Worm (Caenorhabditis elegans) whole organism, mixed stage, embryonic: Measurements from ENCODE around the gene exc-1.

Experiments
- M03D4.4 ChIP-seq: sonication (generic microtip); optimal IDR thresholded peaks from 2 replicates; lab custom pipeline; 2017; ENCODE audit warnings: mild to moderate bottlenecking, missing genetic modification characterization, missing compliant biosample characterization
- bed-3 ChIP-seq: fragments of 200-800 bp; sonication (Bioruptor generic); optimal IDR thresholded peaks from 3 replicates; lab custom pipeline; 2018; ENCODE audit warnings: mild to moderate bottlenecking, missing genetic modification characterization, moderate library complexity, missing compliant biosample characterization
- blmp-1 ChIP-seq: fragments of 150-350 bp; optimal IDR thresholded peaks from 2 replicates; lab custom pipeline; 2014; ENCODE audit warnings: missing biosample characterization, missing genetic modification characterization
- ceh-43 ChIP-seq: fragments of 200-800 bp; sonication (Bioruptor generic); optimal IDR thresholded peaks from 2 replicates; lab custom pipeline; 2018; ENCODE audit warnings: mild to moderate bottlenecking, missing genetic modification characterization, moderate library complexity, missing compliant biosample characterization
- ceh-83 ChIP-seq: fragments of 200-800 bp; sonication (Bioruptor generic); optimal IDR thresholded peaks from 2 replicates; lab custom pipeline; 2018; ENCODE audit warnings: mild to moderate bottlenecking, missing genetic modification characterization, missing compliant biosample characterization
- ces-1 ChIP-seq: fragments of 150-350 bp; optimal IDR thresholded peaks from 2 replicates; lab custom pipeline; 2014; ENCODE audit warnings: missing biosample characterization, missing genetic modification reagents, missing genetic modification characterization
- cnd-1 ChIP-seq: fragments of 200-800 bp; sonication (Bioruptor generic); optimal IDR thresholded peaks from 2 replicates; lab custom pipeline; 2018; ENCODE audit warnings: mild to moderate bottlenecking, missing genetic modification characterization, missing compliant biosample characterization
- drap-1 ChIP-seq: fragments of 200-800 bp; sonication (Bioruptor generic); optimal IDR thresholded peaks from 3 replicates; lab custom pipeline; 2018; ENCODE audit warnings: mild to moderate bottlenecking, missing genetic modification characterization, missing compliant biosample characterization
- elt-1 ChIP-seq: sonication (generic microtip); optimal IDR thresholded peaks from 2 replicates; lab custom pipeline; 2017; ENCODE audit warnings: missing genetic modification characterization, mild to moderate bottlenecking, missing compliant biosample characterization, antibody characterized with exemption, moderate library complexity, borderline replicate concordance; ENCODE audit not compliant: insufficient read depth
- elt-3 ChIP-seq: fragments of 150-350 bp; optimal IDR thresholded peaks from 2 replicates; lab custom pipeline; 2014; ENCODE audit warnings: missing biosample characterization, missing genetic modification characterization
- flh-1 ChIP-seq: fragments of 200-800 bp; sonication (Bioruptor generic); optimal IDR thresholded peaks from 2 replicates; lab custom pipeline; 2018; ENCODE audit warnings: mild to moderate bottlenecking, missing genetic modification characterization, moderate library complexity, missing compliant biosample characterization
- ham-2 ChIP-seq: fragments of 200-800 bp; sonication (Bioruptor generic); optimal IDR thresholded peaks from 2 replicates; lab custom pipeline; 2018; ENCODE audit warnings: mild to moderate bottlenecking, missing genetic modification characterization, missing compliant biosample characterization
- hlh-1 ChIP-seq: fragments of 150-350 bp; optimal IDR thresholded peaks from 2 replicates; lab custom pipeline; 2014; ENCODE audit warnings: missing biosample characterization, missing genetic modification reagents, missing genetic modification characterization
- lin-13 ChIP-seq: fragments of 150-350 bp; optimal IDR thresholded peaks from 2 replicates; lab custom pipeline; 2014; ENCODE audit warnings: missing biosample characterization, missing genetic modification characterization
- lin-32 ChIP-seq: fragments of 200-800 bp; sonication (Bioruptor generic); optimal IDR thresholded peaks from 2 replicates; lab custom pipeline; 2018; ENCODE audit warnings: mild to moderate bottlenecking, missing genetic modification characterization, missing compliant biosample characterization
- lsy-2 ChIP-seq: fragments of 150-350 bp; optimal IDR thresholded peaks from 2 replicates; lab custom pipeline; 2014; ENCODE audit warnings: missing biosample characterization, missing genetic modification characterization
- mab-5 ChIP-seq: fragments of 150-350 bp; optimal IDR thresholded peaks from 2 replicates; lab custom pipeline; 2014; ENCODE audit warnings: missing biosample characterization, missing genetic modification characterization
- mep-1 ChIP-seq: fragments of 150-350 bp; optimal IDR thresholded peaks from 2 replicates; lab custom pipeline; 2017; ENCODE audit warnings: missing biosample characterization, missing genetic modification reagents, missing genetic modification characterization, inconsistent platforms
- mls-2 ChIP-seq: sonication (generic microtip); optimal IDR thresholded peaks from 2 replicates; lab custom pipeline; 2016; ENCODE audit warnings: mild to moderate bottlenecking, missing genetic modification characterization, moderate library complexity, missing compliant biosample characterization
- nhr-12 ChIP-seq: fragments of 150-350 bp; optimal IDR thresholded peaks from 2 replicates; lab custom pipeline; 2014; ENCODE audit warnings: missing biosample characterization, missing genetic modification characterization
- nhr-2 ChIP-seq: fragments of 150-350 bp; optimal IDR thresholded peaks from 2 replicates; lab custom pipeline; 2014; ENCODE audit warnings: missing biosample characterization, missing genetic modification characterization
- nhr-237 ChIP-seq: fragments of 150-350 bp; optimal IDR thresholded peaks from 2 replicates; lab custom pipeline; 2014; ENCODE audit warnings: missing biosample characterization, missing genetic modification characterization
- nhr-28 ChIP-seq: fragments of 150-350 bp; optimal IDR thresholded peaks from 2 replicates; lab custom pipeline; 2014; ENCODE audit warnings: missing biosample characterization, missing genetic modification characterization
- nhr-76 ChIP-seq: sonication (generic microtip); optimal IDR thresholded peaks from 2 replicates; lab custom pipeline; 2017; ENCODE audit warnings: missing biosample characterization, missing genetic modification characterization
- pha-4 ChIP-seq: fragments of 150-350 bp; optimal IDR thresholded peaks from 2 replicates; lab custom pipeline; 2018; ENCODE audit warnings: missing biosample characterization, missing genetic modification reagents, missing genetic modification characterization
- sem-2 ChIP-seq: fragments of 200-800 bp; sonication (Bioruptor generic); optimal IDR thresholded peaks from 2 replicates; lab custom pipeline; 2018; ENCODE audit warnings: mild to moderate bottlenecking, missing genetic modification characterization, missing compliant biosample characterization
- snpc-4 ChIP-seq: fragments of 150-350 bp; optimal IDR thresholded peaks from 2 replicates; lab custom pipeline; 2014; ENCODE audit warnings: missing biosample characterization, missing genetic modification characterization
- sptf-1 ChIP-seq: sonication (generic microtip); optimal IDR thresholded peaks from 2 replicates; lab custom pipeline; 2017; ENCODE audit warnings: mild to moderate bottlenecking, missing genetic modification characterization, moderate library complexity, missing compliant biosample characterization
- tbx-8 ChIP-seq: fragments of 200-800 bp; sonication (Bioruptor generic); optimal IDR thresholded peaks from 2 replicates; lab custom pipeline; 2018; ENCODE audit warnings: mild to moderate bottlenecking, missing genetic modification characterization, moderate library complexity, missing compliant biosample characterization
- unc-120 ChIP-seq: sonication (generic microtip); optimal IDR thresholded peaks from 2 replicates; lab custom pipeline; 2017; ENCODE audit warnings: missing genetic modification characterization, missing compliant biosample characterization; ENCODE audit not compliant: poor library complexity, severe bottlenecking
- unc-39 ChIP-seq: fragments of 150-350 bp; optimal IDR thresholded peaks from 2 replicates; lab custom pipeline; 2014; ENCODE audit warnings: missing biosample characterization, missing genetic modification characterization
- unc-62 ChIP-seq: fragments of 150-350 bp; optimal IDR thresholded peaks from 2 replicates; lab custom pipeline; 2014; ENCODE audit warnings: missing biosample characterization, missing genetic modification reagents, missing genetic modification characterization
- zip-8 ChIP-seq: fragments of 150-350 bp; optimal IDR thresholded peaks from 2 replicates; lab custom pipeline; 2014; ENCODE audit warnings: missing biosample characterization, missing genetic modification characterization
- ztf-11 ChIP-seq: fragments of 150-350 bp; optimal IDR thresholded peaks from 2 replicates; lab custom pipeline; 2014; ENCODE audit warnings: missing biosample characterization, missing genetic modification characterization

Gene exc-1

DNA sequence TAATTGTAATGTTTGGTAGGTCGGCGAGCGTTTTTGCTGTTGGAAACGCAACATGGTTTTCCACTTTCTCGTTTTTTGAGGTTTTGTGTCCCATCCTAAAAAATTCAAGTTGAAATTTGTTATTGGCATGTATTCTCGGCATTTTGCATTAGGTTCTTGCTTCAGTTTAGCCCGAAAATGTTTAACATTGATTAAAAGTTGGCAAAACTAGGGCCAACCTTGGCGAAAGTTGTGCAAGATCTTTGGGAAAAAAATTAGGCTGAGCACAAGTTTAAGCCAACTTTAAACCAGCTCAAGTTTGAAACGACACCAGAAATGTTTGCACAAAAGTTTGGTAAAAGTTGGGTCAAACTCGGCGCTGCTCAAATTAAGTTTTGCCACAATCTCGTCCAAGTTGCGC, at the start of gene exc-1:
TSS of gene exc-1 (minus strand) at position 101 of the 400 bp plus-strand sequence.
- no peak for TF ChIP-seq ces-1
- TF ChIP-seq unc-120 (tag; lab: Kevin White, UChicago), result no peak
- TF ChIP-seq lin-13 (tag; lab: Kevin White, UChicago), result no peak
- no peak for TF ChIP-seq ceh-83 (GFP tag; lab: Kevin White, UChicago)
- TF ChIP-seq nhr-12, result no peak
- no peak for TF ChIP-seq cnd-1 (tag; lab: Kevin White, UChicago)
- TF ChIP-seq drap-1, result no peak
- no peak for TF ChIP-seq snpc-4 (tag; lab: Kevin White, UChicago)
- no peak for TF ChIP-seq flh-1
- TF ChIP-seq sem-2 (GFP tag; lab: Kevin White, UChicago), result no peak
- TF ChIP-seq nhr-237, result no peak
- no peak for TF ChIP-seq mls-2 (tag; lab: Kevin White, UChicago)
- no peak for TF ChIP-seq sptf-1 (tag; lab: Kevin White, UChicago)
- TF ChIP-seq zip-8, result no peak

DNA sequence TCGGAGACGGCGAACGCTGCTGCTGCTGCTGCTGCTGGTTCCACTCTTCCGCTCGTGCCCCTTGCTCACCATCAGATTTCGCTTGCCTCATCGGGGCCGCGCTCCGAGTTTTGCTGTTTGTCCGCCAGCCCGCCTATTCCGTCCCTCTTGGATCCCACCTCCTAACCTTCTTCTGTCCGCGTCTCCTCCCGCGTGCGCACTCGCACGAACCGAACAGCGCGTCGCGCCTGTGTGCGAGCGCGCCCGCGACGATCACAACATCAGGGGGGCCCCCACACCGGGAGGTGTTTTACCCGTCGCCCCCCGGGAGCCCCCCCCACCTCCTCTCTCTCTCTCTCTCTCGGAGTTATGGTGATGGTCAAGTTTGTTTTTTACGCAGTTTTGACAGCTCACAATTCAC, 38.6 kb upstream of the exc-1 start:
- TF ChIP-seq M03D4.4 (tag; lab: Kevin White, UChicago) (peak; percentile 51), flh-1 (no peak), lin-13 (tag; lab: Kevin White, UChicago) (no peak), lsy-2 (tag; lab: Kevin White, UChicago) (no peak), sptf-1 (tag; lab: Kevin White, UChicago) (peak; percentile 41), sem-2 (GFP tag; lab: Kevin White, UChicago) (peak; percentile 18), nhr-76 (tag; lab: Kevin White, UChicago) (no peak), mep-1 (tag; lab: Kevin White, UChicago) (no peak), unc-120 (tag; lab: Kevin White, UChicago) (peak; percentile 21)

DNA sequence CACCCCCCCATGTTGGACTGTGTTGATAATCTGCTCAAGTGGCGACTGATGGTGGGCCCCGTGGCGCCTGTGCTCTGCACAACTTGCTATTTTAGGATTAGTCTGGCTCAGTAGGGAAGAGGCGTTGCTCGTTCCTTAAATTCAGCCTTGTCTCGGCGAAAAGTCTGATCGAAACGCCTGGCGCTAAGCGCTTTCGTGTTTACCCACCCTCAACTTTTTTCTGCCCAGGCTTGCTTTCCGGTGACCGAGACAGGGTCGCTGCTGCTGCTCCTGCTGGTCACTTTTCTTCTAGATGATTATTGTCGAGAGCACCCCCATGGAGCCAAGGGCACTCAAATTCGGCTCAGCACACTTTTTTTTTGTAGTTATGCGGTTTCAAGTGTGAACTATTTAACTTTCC, 37.3 kb upstream of the exc-1 start:
- no peak for TF ChIP-seq flh-1
- no peak for TF ChIP-seq lsy-2 (tag; lab: Kevin White, UChicago)
- no peak for TF ChIP-seq blmp-1 (tag; lab: Kevin White, UChicago)
- no peak for TF ChIP-seq M03D4.4 (tag; lab: Kevin White, UChicago)
- no peak for TF ChIP-seq hlh-1 (tag; lab: Kevin White, UChicago)
- TF ChIP-seq snpc-4 (tag; lab: Kevin White, UChicago), result no peak
- no peak for TF ChIP-seq mep-1 (tag; lab: Kevin White, UChicago)
- TF ChIP-seq elt-1 (tag; lab: Kevin White, UChicago), result no peak
- TF ChIP-seq ceh-43 (GFP tag; lab: Kevin White, UChicago), result no peak
- TF ChIP-seq mls-2 (tag; lab: Kevin White, UChicago), result no peak
- no peak for TF ChIP-seq mab-5 (tag; lab: Kevin White, UChicago)
- no peak for TF ChIP-seq ham-2 (GFP tag; lab: Kevin White, UChicago)
- TF ChIP-seq ceh-83 (GFP tag; lab: Kevin White, UChicago), result no peak
- TF ChIP-seq ztf-11 (tag; lab: Kevin White, UChicago), result no peak
- TF ChIP-seq zip-8, result no peak
- TF ChIP-seq unc-39 (tag; lab: Kevin White, UChicago), result no peak
- no peak for TF ChIP-seq tbx-8 (GFP tag; lab: Kevin White, UChicago)
- no peak for TF ChIP-seq unc-120 (tag; lab: Kevin White, UChicago)
- TF ChIP-seq pha-4 (tag; lab: Kevin White, UChicago), result no peak

DNA sequence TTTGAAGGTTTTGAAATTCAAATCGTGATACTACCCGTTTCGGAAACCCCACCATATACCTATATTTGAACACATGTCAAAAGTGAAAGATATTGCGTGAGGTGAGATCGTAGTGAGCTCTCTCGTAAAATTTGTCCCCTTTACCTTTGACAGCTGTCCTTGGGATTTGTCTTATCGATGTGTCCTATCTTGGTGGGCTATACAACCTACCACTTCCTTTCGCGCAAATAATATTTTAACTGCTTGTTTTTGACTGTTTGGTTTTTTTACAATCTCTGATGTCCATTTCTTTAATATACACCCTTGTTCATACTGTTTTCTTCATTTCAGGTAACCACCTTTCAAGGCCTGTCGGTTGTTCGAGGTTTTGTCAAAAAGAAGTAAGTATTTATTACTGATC, 32.5 kb upstream of the exc-1 start, which contains the start of gene eat-20:
TSS of gene eat-20 (plus strand) at position 331 of the 400 bp plus-strand sequence.
- TF ChIP-seq lsy-2 (tag; lab: Kevin White, UChicago) (no peak), nhr-76 (tag; lab: Kevin White, UChicago) (no peak), mab-5 (tag; lab: Kevin White, UChicago) (no peak), mep-1 (tag; lab: Kevin White, UChicago) (no peak), tbx-8 (GFP tag; lab: Kevin White, UChicago) (no peak), ces-1 (no peak), nhr-28 (tag; lab: Kevin White, UChicago) (no peak), sem-2 (GFP tag; lab: Kevin White, UChicago) (no peak), ceh-83 (GFP tag; lab: Kevin White, UChicago) (no peak), snpc-4 (tag; lab: Kevin White, UChicago) (no peak), nhr-2 (no peak)

DNA sequence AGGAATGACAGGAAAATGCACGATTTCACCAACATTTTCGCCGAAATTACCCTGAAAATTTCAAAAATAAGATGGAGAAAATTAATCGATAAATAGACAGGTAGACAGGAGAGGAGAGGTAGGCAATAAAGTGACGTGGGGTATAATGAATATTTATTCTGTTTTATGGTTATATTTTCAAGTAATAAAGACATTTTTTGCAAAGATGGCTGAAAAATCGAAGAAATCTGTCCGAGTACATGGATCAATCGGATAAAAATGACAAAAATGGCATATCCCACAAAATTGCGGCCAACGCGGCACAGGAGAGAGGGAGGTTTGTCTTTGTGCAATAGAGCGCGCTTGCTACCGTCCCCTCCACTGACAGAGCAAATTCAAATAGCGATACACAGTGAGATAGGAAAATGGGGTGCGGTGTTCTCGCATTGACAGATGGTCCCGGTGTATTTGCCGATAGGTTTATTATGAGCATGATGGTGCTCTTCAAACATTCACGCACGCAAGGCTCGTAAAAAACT, 30.7 kb upstream of the exc-1 start, which contains the start of gene zipt-7.2:
TSS of gene zipt-7.2 (minus strand) at position 51 of the 518 bp plus-strand sequence.
- TF ChIP-seq blmp-1 (tag; lab: Kevin White, UChicago) (no peak), unc-62 (GFP tag; lab: Kevin White, UChicago) (no peak), cnd-1 (tag; lab: Kevin White, UChicago) (peak; percentile 80), ces-1 (no peak), pha-4 (tag; lab: Kevin White, UChicago) (peak; percentile 74), nhr-12 (no peak), mab-5 (tag; lab: Kevin White, UChicago) (no peak), ceh-83 (GFP tag; lab: Kevin White, UChicago) (peak; percentile 1), lin-32 (GFP tag; lab: Kevin White, UChicago) (no peak), elt-1 (tag; lab: Kevin White, UChicago) (peak; percentile 10), unc-39 (tag; lab: Kevin White, UChicago) (no peak), unc-120 (tag; lab: Kevin White, UChicago) (peak; percentile 47), mep-1 (tag; lab: Kevin White, UChicago) (peak; percentile 62), nhr-2 (peak; percentile 12), flh-1 (no peak), ceh-43 (GFP tag; lab: Kevin White, UChicago) (no peak), sptf-1 (tag; lab: Kevin White, UChicago) (no peak), snpc-4 (tag; lab: Kevin White, UChicago) (no peak), hlh-1 (tag; lab: Kevin White, UChicago) (peak; percentile 34), sem-2 (GFP tag; lab: Kevin White, UChicago) (no peak), lin-13 (tag; lab: Kevin White, UChicago) (peak; percentile 36), bed-3 (GFP tag; lab: Kevin White, UChicago) (no peak), elt-3 (tag; lab: Kevin White, UChicago) (no peak), tbx-8 (GFP tag; lab: Kevin White, UChicago) (no peak), nhr-28 (tag; lab: Kevin White, UChicago) (no peak), ham-2 (GFP tag; lab: Kevin White, UChicago) (no peak), drap-1 (no peak), lsy-2 (tag; lab: Kevin White, UChicago) (no peak)
